Worm (Caenorhabditis elegans): ENCODE measurements around the gene dars-1.
A peak's percentile ranks its signal among the peaks of the same experiment; 100 is the strongest.

Gene dars-1

ce11 chrIII:9441133-9441532, 49.9 kb downstream of the dars-1 start, which contains the start of gene emb-30 (continued):
- TF ChIP-seq cebp-1 (GFP tag; IDR thresholded peaks at IDR 0.05) (no peak), cebp-1 (tag; optimal IDR thresholded peaks at IDR 0.05) (peak; percentile 28)

DNA sequence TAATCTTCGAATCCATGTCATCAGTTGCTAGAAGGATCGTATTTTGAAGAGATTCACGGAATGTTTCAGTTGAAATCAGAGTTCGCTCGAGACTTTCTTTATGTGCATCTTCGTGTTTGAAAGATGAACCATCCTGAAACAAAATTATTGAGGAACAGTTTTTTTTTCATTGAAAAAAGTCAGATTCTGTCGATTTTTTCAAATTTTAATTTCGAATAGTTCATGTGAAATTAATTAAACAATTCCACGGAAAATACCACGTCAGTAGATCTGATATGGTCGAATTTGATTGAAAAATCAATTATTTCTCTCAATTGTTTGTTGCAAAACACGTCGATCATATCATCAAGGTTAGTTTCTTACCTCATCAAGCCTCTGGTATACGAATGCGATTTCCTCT, 51.6 kb downstream of the dars-1 start, which contains the start of gene F54C8.1:
F54C8.1 (plus strand) TSS at position 301 of the 400 bp plus-strand sequence.
- TF ChIP-seq nhr-179 (tag; optimal IDR thresholded peaks at IDR 0.05) (no peak), aptf-3 (GFP tag; IDR thresholded peaks at IDR 0.05) (no peak), Y53G8AR.9 (GFP tag; conservative IDR thresholded peaks at IDR 0.05) (no peak), K12H6.12 (tag; optimal IDR thresholded peaks at IDR 0.05) (no peak)

Measured in whole organism, young adult.